Worm (Caenorhabditis elegans) whole organism, midembryonic: Measurements from ENCODE around the gene C16C8.9.

Experiments
- T22C8.4 ChIP-seq: fragments of 200-800 bp; sonication (Bioruptor generic); IDR thresholded peaks from 2 replicates; pipeline ENCODE4 v1.3.6; 2022; ENCODE audit warnings: missing genetic modification characterization, missing compliant biosample characterization
- cog-1 ChIP-seq: sonication (generic microtip); optimal IDR thresholded peaks from 2 replicates; lab custom pipeline; 2016; ENCODE audit warnings: missing genetic modification characterization, missing compliant biosample characterization
- flt-1 ChIP-seq: fragments of 200-800 bp; sonication (Bioruptor generic); IDR thresholded peaks from 2 replicates; pipeline ENCODE4 v1.3.6; 2022; ENCODE audit warnings: missing genetic modification characterization, missing compliant biosample characterization
- klf-2 ChIP-seq: fragments of 200-800 bp; sonication (Bioruptor generic); conservative IDR thresholded peaks from 2 replicates; pipeline ENCODE4 v1.3.6; 2022; ENCODE audit warnings: missing genetic modification reagents, missing genetic modification characterization, missing compliant biosample characterization
- med-1 ChIP-seq: sonication (generic microtip); optimal IDR thresholded peaks from 2 replicates; lab custom pipeline; 2017; ENCODE audit warnings: missing genetic modification characterization, mild to moderate bottlenecking, missing compliant biosample characterization, antibody characterized with exemption, missing genetic modification reagents; ENCODE audit not compliant: insufficient read depth
- ref-1 ChIP-seq: fragments of 200-800 bp; sonication (Bioruptor generic); conservative IDR thresholded peaks from 2 replicates; pipeline ENCODE4 v1.3.6; 2022; ENCODE audit warnings: missing genetic modification reagents, missing genetic modification characterization, missing compliant biosample characterization
- tab-1 ChIP-seq: fragments of 200-800 bp; sonication (Bioruptor generic); IDR thresholded peaks from 2 replicates; pipeline ENCODE4 v1.3.6; 2022; ENCODE audit warnings: missing genetic modification characterization, missing compliant biosample characterization
- ztf-23 ChIP-seq: fragments of 200-800 bp; sonication (Bioruptor generic); IDR thresholded peaks from 2 replicates; pipeline ENCODE4 v1.3.6; 2022; ENCODE audit warnings: missing genetic modification reagents, missing genetic modification characterization, missing compliant biosample characterization
- ztf-29 ChIP-seq: fragments of 200-800 bp; sonication (Bioruptor generic); IDR thresholded peaks from 2 replicates; pipeline ENCODE4 v1.3.6; 2022; ENCODE audit warnings: missing genetic modification reagents, missing genetic modification characterization, missing compliant biosample characterization

The C16C8.9 gene

ce11 chrII:3434893-3435503 lies 28.0 kb downstream of the C16C8.9 start:
- TF ChIP-seq cog-1 (tag; lab: Kevin White, UChicago) (no peak), ref-1 (GFP tag; lab: Robert Waterston, UW) (no peak), ztf-29 (GFP tag; lab: Robert Waterston, UW) (no peak), flt-1 (GFP tag; lab: Robert Waterston, UW) (no peak), ztf-23 (GFP tag; lab: Robert Waterston, UW) (no peak), med-1 (GFP tag; lab: Kevin White, UChicago) (no peak), tab-1 (GFP tag; lab: Robert Waterston, UW) (no peak), klf-2 (no peak), T22C8.4 (no peak)

- TF ChIP-seq klf-2 (no peak), med-1 (GFP tag; lab: Kevin White, UChicago) (no peak), ref-1 (GFP tag; lab: Robert Waterston, UW) (no peak), T22C8.4 (no peak), cog-1 (tag; lab: Kevin White, UChicago) (no peak), ztf-29 (GFP tag; lab: Robert Waterston, UW) (no peak), flt-1 (GFP tag; lab: Robert Waterston, UW) (no peak), ztf-23 (GFP tag; lab: Robert Waterston, UW) (no peak), tab-1 (GFP tag; lab: Robert Waterston, UW) (no peak)
Observed at ce11 chrII:3429400-3429799, 33.6 kb downstream of the C16C8.9 start, which contains the start of gene C16C8.18. Gene C16C8.18, plus strand, starts transcription at chrII:3429700.

- 0 out of 2 replicates have a peak, but pooled peaks have one; percentile 16 for TF ChIP-seq T22C8.4
- TF ChIP-seq ztf-23 (GFP tag; lab: Robert Waterston, UW), result peak; percentile 56; the same call in 1 of the 2 replicates
- TF ChIP-seq cog-1 (tag; lab: Kevin White, UChicago), result no peak
Observed at ce11 chrII:3428158-3428704, 34.8 kb downstream of the C16C8.9 start.

ce11 chrII:3425433-3425832 lies 37.6 kb downstream of the C16C8.9 start, which contains the start of gene nep-11:
Gene nep-11, minus strand, starts transcription at chrII:3425533.
- TF ChIP-seq cog-1 (tag; lab: Kevin White, UChicago) (no peak), ref-1 (GFP tag; lab: Robert Waterston, UW) (no peak), tab-1 (GFP tag; lab: Robert Waterston, UW) (no peak), ztf-29 (GFP tag; lab: Robert Waterston, UW) (no peak), T22C8.4 (no peak), flt-1 (GFP tag; lab: Robert Waterston, UW) (no peak), klf-2 (no peak), ztf-23 (GFP tag; lab: Robert Waterston, UW) (no peak), med-1 (GFP tag; lab: Kevin White, UChicago) (no peak)

- TF ChIP-seq klf-2 (no peak), flt-1 (GFP tag; lab: Robert Waterston, UW) (no peak), T22C8.4 (no peak), ztf-23 (GFP tag; lab: Robert Waterston, UW) (no peak), tab-1 (GFP tag; lab: Robert Waterston, UW) (no peak), ref-1 (GFP tag; lab: Robert Waterston, UW) (no peak), ztf-29 (GFP tag; lab: Robert Waterston, UW) (no peak)
Observed at ce11 chrII:3422938-3423337, 40.1 kb downstream of the C16C8.9 start.

- TF ChIP-seq ztf-29 (GFP tag; lab: Robert Waterston, UW) (no peak), cog-1 (tag; lab: Kevin White, UChicago) (no peak), T22C8.4 (no peak), tab-1 (GFP tag; lab: Robert Waterston, UW) (no peak), ztf-23 (GFP tag; lab: Robert Waterston, UW) (no peak), med-1 (GFP tag; lab: Kevin White, UChicago) (no peak), ref-1 (GFP tag; lab: Robert Waterston, UW) (no peak), klf-2 (no peak), flt-1 (GFP tag; lab: Robert Waterston, UW) (no peak)
Observed at ce11 chrII:3416528-3416927, 46.5 kb downstream of the C16C8.9 start, which contains the start of gene nep-6. Gene nep-6, plus strand, starts transcription at chrII:3416828.

ce11 chrII:3414383-3414910 lies 48.5 kb downstream of the C16C8.9 start, which contains the start of the genes F18A12.7 and F18A12.2:
Gene F18A12.7, minus strand, starts transcription at chrII:3414483.
Gene F18A12.2, plus strand, starts transcription at chrII:3414860.
- TF ChIP-seq klf-2, result no peak
- TF ChIP-seq ztf-29 (GFP tag; lab: Robert Waterston, UW), result no peak
- TF ChIP-seq ref-1 (GFP tag; lab: Robert Waterston, UW), result no peak
- TF ChIP-seq cog-1 (tag; lab: Kevin White, UChicago), result no peak
- TF ChIP-seq T22C8.4, result no peak
- no peak for TF ChIP-seq med-1 (GFP tag; lab: Kevin White, UChicago)
- TF ChIP-seq flt-1 (GFP tag; lab: Robert Waterston, UW), result no peak
- no peak for TF ChIP-seq ztf-23 (GFP tag; lab: Robert Waterston, UW)
- TF ChIP-seq tab-1 (GFP tag; lab: Robert Waterston, UW), result no peak
